Worm (Caenorhabditis elegans) whole organism, mixed stage, embryonic: ENCODE results near the gene srw-109.

Experiments used
- M03D4.4 ChIP-seq: sonication (generic microtip); optimal IDR thresholded peaks from 2 replicates; lab custom pipeline; 2017; ENCODE audit warnings: mild to moderate bottlenecking, missing genetic modification characterization, missing compliant biosample characterization
- bed-3 ChIP-seq: fragments of 200-800 bp; sonication (Bioruptor generic); optimal IDR thresholded peaks from 3 replicates; lab custom pipeline; 2018; ENCODE audit warnings: mild to moderate bottlenecking, missing genetic modification characterization, moderate library complexity, missing compliant biosample characterization
- ceh-39 ChIP-seq: fragments of 150-350 bp; optimal IDR thresholded peaks from 2 replicates; lab custom pipeline; 2014; ENCODE audit warnings: missing biosample characterization, missing genetic modification characterization
- ceh-83 ChIP-seq: fragments of 200-800 bp; sonication (Bioruptor generic); optimal IDR thresholded peaks from 2 replicates; lab custom pipeline; 2018; ENCODE audit warnings: mild to moderate bottlenecking, missing genetic modification characterization, missing compliant biosample characterization
- ces-1 ChIP-seq: fragments of 150-350 bp; optimal IDR thresholded peaks from 2 replicates; lab custom pipeline; 2014; ENCODE audit warnings: missing biosample characterization, missing genetic modification reagents, missing genetic modification characterization
- cnd-1 ChIP-seq: fragments of 200-800 bp; sonication (Bioruptor generic); optimal IDR thresholded peaks from 2 replicates; lab custom pipeline; 2018; ENCODE audit warnings: mild to moderate bottlenecking, missing genetic modification characterization, missing compliant biosample characterization
- drap-1 ChIP-seq: fragments of 200-800 bp; sonication (Bioruptor generic); optimal IDR thresholded peaks from 3 replicates; lab custom pipeline; 2018; ENCODE audit warnings: mild to moderate bottlenecking, missing genetic modification characterization, missing compliant biosample characterization
- elt-1 ChIP-seq: sonication (generic microtip); optimal IDR thresholded peaks from 2 replicates; lab custom pipeline; 2017; ENCODE audit warnings: missing genetic modification characterization, mild to moderate bottlenecking, missing compliant biosample characterization, antibody characterized with exemption, moderate library complexity, borderline replicate concordance; ENCODE audit not compliant: insufficient read depth
- flh-1 ChIP-seq: fragments of 200-800 bp; sonication (Bioruptor generic); optimal IDR thresholded peaks from 2 replicates; lab custom pipeline; 2018; ENCODE audit warnings: mild to moderate bottlenecking, missing genetic modification characterization, moderate library complexity, missing compliant biosample characterization
- ham-2 ChIP-seq: fragments of 200-800 bp; sonication (Bioruptor generic); optimal IDR thresholded peaks from 2 replicates; lab custom pipeline; 2018; ENCODE audit warnings: mild to moderate bottlenecking, missing genetic modification characterization, missing compliant biosample characterization
- hlh-1 ChIP-seq: fragments of 150-350 bp; optimal IDR thresholded peaks from 2 replicates; lab custom pipeline; 2014; ENCODE audit warnings: missing biosample characterization, missing genetic modification reagents, missing genetic modification characterization
- lin-13 ChIP-seq: fragments of 150-350 bp; optimal IDR thresholded peaks from 2 replicates; lab custom pipeline; 2014; ENCODE audit warnings: missing biosample characterization, missing genetic modification characterization
- lin-32 ChIP-seq: fragments of 200-800 bp; sonication (Bioruptor generic); optimal IDR thresholded peaks from 2 replicates; lab custom pipeline; 2018; ENCODE audit warnings: mild to moderate bottlenecking, missing genetic modification characterization, missing compliant biosample characterization
- mab-5 ChIP-seq: fragments of 150-350 bp; optimal IDR thresholded peaks from 2 replicates; lab custom pipeline; 2014; ENCODE audit warnings: missing biosample characterization, missing genetic modification characterization
- mep-1 ChIP-seq: fragments of 150-350 bp; optimal IDR thresholded peaks from 2 replicates; lab custom pipeline; 2017; ENCODE audit warnings: missing biosample characterization, missing genetic modification reagents, missing genetic modification characterization, inconsistent platforms
- nhr-12 ChIP-seq: fragments of 150-350 bp; optimal IDR thresholded peaks from 2 replicates; lab custom pipeline; 2014; ENCODE audit warnings: missing biosample characterization, missing genetic modification characterization
- nhr-2 ChIP-seq: fragments of 150-350 bp; optimal IDR thresholded peaks from 2 replicates; lab custom pipeline; 2014; ENCODE audit warnings: missing biosample characterization, missing genetic modification characterization
- nhr-237 ChIP-seq: fragments of 150-350 bp; optimal IDR thresholded peaks from 2 replicates; lab custom pipeline; 2014; ENCODE audit warnings: missing biosample characterization, missing genetic modification characterization
- nhr-28 ChIP-seq: fragments of 150-350 bp; optimal IDR thresholded peaks from 2 replicates; lab custom pipeline; 2014; ENCODE audit warnings: missing biosample characterization, missing genetic modification characterization
- nhr-76 ChIP-seq: sonication (generic microtip); optimal IDR thresholded peaks from 2 replicates; lab custom pipeline; 2017; ENCODE audit warnings: missing biosample characterization, missing genetic modification characterization
- pha-4 ChIP-seq: fragments of 150-350 bp; optimal IDR thresholded peaks from 2 replicates; lab custom pipeline; 2018; ENCODE audit warnings: missing biosample characterization, missing genetic modification reagents, missing genetic modification characterization
- sem-2 ChIP-seq: fragments of 200-800 bp; sonication (Bioruptor generic); optimal IDR thresholded peaks from 2 replicates; lab custom pipeline; 2018; ENCODE audit warnings: mild to moderate bottlenecking, missing genetic modification characterization, missing compliant biosample characterization
- sptf-1 ChIP-seq: sonication (generic microtip); optimal IDR thresholded peaks from 2 replicates; lab custom pipeline; 2017; ENCODE audit warnings: mild to moderate bottlenecking, missing genetic modification characterization, moderate library complexity, missing compliant biosample characterization
- tbx-8 ChIP-seq: fragments of 200-800 bp; sonication (Bioruptor generic); optimal IDR thresholded peaks from 2 replicates; lab custom pipeline; 2018; ENCODE audit warnings: mild to moderate bottlenecking, missing genetic modification characterization, moderate library complexity, missing compliant biosample characterization
- unc-120 ChIP-seq: sonication (generic microtip); optimal IDR thresholded peaks from 2 replicates; lab custom pipeline; 2017; ENCODE audit warnings: missing genetic modification characterization, missing compliant biosample characterization; ENCODE audit not compliant: poor library complexity, severe bottlenecking
- unc-62 ChIP-seq: fragments of 150-350 bp; optimal IDR thresholded peaks from 2 replicates; lab custom pipeline; 2014; ENCODE audit warnings: missing biosample characterization, missing genetic modification reagents, missing genetic modification characterization
- zip-8 ChIP-seq: fragments of 150-350 bp; optimal IDR thresholded peaks from 2 replicates; lab custom pipeline; 2014; ENCODE audit warnings: missing biosample characterization, missing genetic modification characterization

srw-109 gene

ce11 chrV:596923-597322 lies 11.8 kb downstream of the srw-109 start:
- TF ChIP-seq ceh-39, result no peak
- no peak for TF ChIP-seq pha-4 (tag; lab: Kevin White, UChicago)
- TF ChIP-seq lin-13, result no peak
- TF ChIP-seq nhr-28 (tag; lab: Kevin White, UChicago), result no peak
- TF ChIP-seq sptf-1, result no peak
- TF ChIP-seq ces-1, result no peak
- TF ChIP-seq nhr-2 (tag; lab: Kevin White, UChicago), result no peak
- no peak for TF ChIP-seq flh-1 (GFP tag; lab: Kevin White, UChicago)
- no peak for TF ChIP-seq zip-8
- TF ChIP-seq nhr-12 (tag; lab: Kevin White, UChicago), result no peak
- no peak for TF ChIP-seq tbx-8 (GFP tag; lab: Kevin White, UChicago)
- TF ChIP-seq M03D4.4 (tag; lab: Kevin White, UChicago), result no peak
- TF ChIP-seq mab-5 (tag; lab: Kevin White, UChicago), result no peak
- TF ChIP-seq drap-1 (GFP tag; lab: Kevin White, UChicago), result no peak
- no peak for TF ChIP-seq nhr-237 (tag; lab: Kevin White, UChicago)

ce11 chrV:592959-593358 lies 15.8 kb downstream of the srw-109 start, which contains the start of gene ZK488.5:
ZK488.5 (plus strand) TSS chrV:593259.
- TF ChIP-seq ceh-83, result no peak
- no peak for TF ChIP-seq nhr-237 (tag; lab: Kevin White, UChicago)
- TF ChIP-seq unc-62 (GFP tag; lab: Kevin White, UChicago), result no peak
- TF ChIP-seq nhr-2 (tag; lab: Kevin White, UChicago), result no peak
- TF ChIP-seq lin-32 (GFP tag; lab: Kevin White, UChicago), result no peak
- no peak for TF ChIP-seq unc-120 (tag; lab: Kevin White, UChicago)
- TF ChIP-seq zip-8, result no peak
- TF ChIP-seq elt-1 (tag; lab: Kevin White, UChicago), result no peak
- TF ChIP-seq lin-13, result no peak

- TF ChIP-seq ces-1, result no peak
- TF ChIP-seq nhr-76 (tag; lab: Kevin White, UChicago), result no peak
- TF ChIP-seq mep-1, result no peak
- no peak for TF ChIP-seq sem-2
- TF ChIP-seq lin-13, result no peak
- TF ChIP-seq nhr-237 (tag; lab: Kevin White, UChicago), result no peak
- TF ChIP-seq hlh-1 (tag; lab: Kevin White, UChicago), result no peak
These were observed 18.6 kb downstream of the srw-109 start, which contains the start of gene ZK488.6 for ce11 chrV:590182-590581. ZK488.6 (plus strand) TSS chrV:590482.

ce11 chrV:587818-588217 lies 20.9 kb downstream of the srw-109 start, which contains the start of gene K06H6.1:
K06H6.1 (plus strand) TSS chrV:588118.
- TF ChIP-seq nhr-12 (tag; lab: Kevin White, UChicago) (no peak), lin-13 (no peak), ceh-39 (no peak), cnd-1 (tag; lab: Kevin White, UChicago) (no peak), bed-3 (no peak), ceh-83 (no peak), flh-1 (GFP tag; lab: Kevin White, UChicago) (no peak)

ce11 chrV:585472-585871 lies 23.3 kb downstream of the srw-109 start, which contains the start of gene K06H6.2:
K06H6.2 (plus strand) TSS chrV:585772.
- peak; percentile 72 for TF ChIP-seq elt-1 (tag; lab: Kevin White, UChicago)
- no peak for TF ChIP-seq unc-120 (tag; lab: Kevin White, UChicago)

ce11 chrV:581616-582015 lies 27.1 kb downstream of the srw-109 start, which contains the start of gene nstp-7:
nstp-7 (plus strand) TSS chrV:581916.
- TF ChIP-seq drap-1 (GFP tag; lab: Kevin White, UChicago), result no peak
- TF ChIP-seq zip-8, result no peak
- TF ChIP-seq ceh-39, result no peak
- TF ChIP-seq unc-120 (tag; lab: Kevin White, UChicago), result no peak
- TF ChIP-seq ham-2 (GFP tag; lab: Kevin White, UChicago), result no peak
- no peak for TF ChIP-seq flh-1 (GFP tag; lab: Kevin White, UChicago)
- no peak for TF ChIP-seq tbx-8 (GFP tag; lab: Kevin White, UChicago)
- TF ChIP-seq mep-1, result no peak
- no peak for TF ChIP-seq mab-5 (tag; lab: Kevin White, UChicago)
- no peak for TF ChIP-seq M03D4.4 (tag; lab: Kevin White, UChicago)
- TF ChIP-seq ceh-83, result no peak
